Worm (Caenorhabditis elegans): Measurements from ENCODE around the gene H14A12.5.

The H14A12.5 gene

ce11 chrIII:7499421-7499902 is 30.6 kb upstream of the H14A12.5 start, which contains the start of the genes C07H6.9 and sap-140 (continued):
- TF ChIP-seq snpc-4 (tag; optimal IDR thresholded peaks at IDR 0.05) = peak; percentile 54
- no peak for TF ChIP-seq peb-1 (tag; optimal IDR thresholded peaks at IDR 0.05)
- TF ChIP-seq nhr-25 (tag; optimal IDR thresholded peaks at IDR 0.05) = peak; percentile 74
- TF ChIP-seq ceh-82 (tag; optimal IDR thresholded peaks at IDR 0.05) = no peak
- peak; percentile 37 for TF ChIP-seq ztf-4 (tag; optimal IDR thresholded peaks at IDR 0.05)
- no peak for TF ChIP-seq lin-39 (tag; optimal IDR thresholded peaks at IDR 0.05)
- TF ChIP-seq Y55F3AM.14 (GFP tag; optimal IDR thresholded peaks at IDR 0.05) = no peak
- peak; percentile 73 for TF ChIP-seq sma-3 (GFP tag; optimal IDR thresholded peaks at IDR 0.05)
- TF ChIP-seq nhr-129 (tag; optimal IDR thresholded peaks at IDR 0.05) = peak; percentile 53
- TF ChIP-seq nhr-237 (tag; optimal IDR thresholded peaks at IDR 0.05) = no peak
- TF ChIP-seq nhr-10 (tag; optimal IDR thresholded peaks at IDR 0.05) = peak; percentile 42
- TF ChIP-seq sem-4 (tag; optimal IDR thresholded peaks at IDR 0.05) = peak; percentile 19
- no peak for TF ChIP-seq mbf-1 (tag; optimal IDR thresholded peaks at IDR 0.05)

ce11 chrIII:7498346-7498745 is 29.5 kb upstream of the H14A12.5 start:
- TF ChIP-seq lin-11 (tag; optimal IDR thresholded peaks at IDR 0.05) = peak; percentile 79
- peak; percentile 35 for TF ChIP-seq mab-5 (tag; optimal IDR thresholded peaks at IDR 0.05)
- no peak for TF ChIP-seq nhr-11 (tag; optimal IDR thresholded peaks at IDR 0.05)
- peak; percentile 85 for TF ChIP-seq snpc-4 (tag; optimal IDR thresholded peaks at IDR 0.05)
- peak; percentile 65 for TF ChIP-seq zag-1 (tag; optimal IDR thresholded peaks at IDR 0.05)
- TF ChIP-seq ceh-82 (tag; optimal IDR thresholded peaks at IDR 0.05) = no peak
- TF ChIP-seq sma-9 (GFP tag; optimal IDR thresholded peaks at IDR 0.05) = peak; percentile 77
- TF ChIP-seq sma-9 (tag; optimal IDR thresholded peaks at IDR 0.05) = no peak
- TF ChIP-seq sma-3 (GFP tag; optimal IDR thresholded peaks at IDR 0.05) = peak; percentile 80
- TF ChIP-seq ztf-1 (GFP tag; conservative IDR thresholded peaks at IDR 0.05) = no peak
- peak; percentile 30 for TF ChIP-seq ama-1 (optimal IDR thresholded peaks at IDR 0.05)
- TF ChIP-seq unc-55 (GFP tag; optimal IDR thresholded peaks at IDR 0.05) = peak; percentile 94
- TF ChIP-seq fos-1 (tag; optimal IDR thresholded peaks at IDR 0.05) = peak; percentile 88
- TF ChIP-seq gmeb-1 (tag; optimal IDR thresholded peaks at IDR 0.05) = peak; percentile 96
- peak; percentile 61 for TF ChIP-seq sem-4 (tag; optimal IDR thresholded peaks at IDR 0.05)
- TF ChIP-seq elt-3 (tag; optimal IDR thresholded peaks at IDR 0.05) = no peak
- TF ChIP-seq nhr-237 (tag; optimal IDR thresholded peaks at IDR 0.05) = no peak
- TF ChIP-seq C34F6.9 (tag; optimal IDR thresholded peaks at IDR 0.05) = peak; percentile 95
- peak; percentile 64 for TF ChIP-seq egl-27 (tag; optimal IDR thresholded peaks at IDR 0.05)
- TF ChIP-seq nhr-6 (tag; optimal IDR thresholded peaks at IDR 0.05) = peak; percentile 34
- TF ChIP-seq mbf-1 (tag; optimal IDR thresholded peaks at IDR 0.05) = no peak
- TF ChIP-seq ceh-16 (tag; optimal IDR thresholded peaks at IDR 0.05) = no peak
- peak; percentile 84 for TF ChIP-seq F13H6.1 (tag; optimal IDR thresholded peaks at IDR 0.05)
- no peak for TF ChIP-seq R02D3.7 (tag; optimal IDR thresholded peaks at IDR 0.05)
- TF ChIP-seq alr-1 (tag; optimal IDR thresholded peaks at IDR 0.05) = no peak
- no peak for TF ChIP-seq nhr-23 (tag; optimal IDR thresholded peaks at IDR 0.05)
- TF ChIP-seq aly-2 (tag; optimal IDR thresholded peaks at IDR 0.05) = no peak
- TF ChIP-seq nhr-77 (tag; optimal IDR thresholded peaks at IDR 0.05) = peak; percentile 11
- no peak for TF ChIP-seq nhr-10 (tag; optimal IDR thresholded peaks at IDR 0.05)
- TF ChIP-seq skn-1 (tag; optimal IDR thresholded peaks at IDR 0.05) = no peak
- no peak for TF ChIP-seq dmd-4 (tag; optimal IDR thresholded peaks at IDR 0.05)
- peak; percentile 54 to 87 for TF ChIP-seq mdl-1 (tag; optimal IDR thresholded peaks at IDR 0.05)
- TF ChIP-seq lsy-2 (tag; optimal IDR thresholded peaks at IDR 0.05) = peak; percentile 76 to 90
- TF ChIP-seq Y55F3AM.14 (GFP tag; optimal IDR thresholded peaks at IDR 0.05) = no peak
- peak; percentile 54 for TF ChIP-seq blmp-1 (tag; optimal IDR thresholded peaks at IDR 0.05; ENCODE audit: insufficient read depth)
- TF ChIP-seq peb-1 (tag; optimal IDR thresholded peaks at IDR 0.05) = no peak
- no peak for TF ChIP-seq unc-39 (tag; optimal IDR thresholded peaks at IDR 0.05)
- no peak for TF ChIP-seq unc-62 (GFP tag; optimal IDR thresholded peaks at IDR 0.05)
- TF ChIP-seq crh-2 (tag; optimal IDR thresholded peaks at IDR 0.05) = peak; percentile 89
- TF ChIP-seq lin-39 (tag; optimal IDR thresholded peaks at IDR 0.05) = no peak
- TF ChIP-seq nhr-21 (tag; optimal IDR thresholded peaks at IDR 0.05) = peak; percentile 82
- TF ChIP-seq nhr-129 (tag; optimal IDR thresholded peaks at IDR 0.05) = peak; percentile 94
- TF ChIP-seq nhr-12 (tag; optimal IDR thresholded peaks at IDR 0.05) = no peak
- TF ChIP-seq ZK546.5 (tag; optimal IDR thresholded peaks at IDR 0.05) = peak; percentile 14
- TF ChIP-seq lin-13 (GFP tag; optimal IDR thresholded peaks at IDR 0.05) = peak; percentile 98
- TF ChIP-seq ztf-11 (tag; optimal IDR thresholded peaks at IDR 0.05) = no peak
- TF ChIP-seq nhr-25 (tag; optimal IDR thresholded peaks at IDR 0.05) = peak; percentile 78
- TF ChIP-seq elt-1 (tag; optimal IDR thresholded peaks at IDR 0.05) = no peak
- peak; percentile 70 for TF ChIP-seq ztf-4 (tag; optimal IDR thresholded peaks at IDR 0.05)

Data from whole organism, L2 larva.